Fruit fly (Drosophila melanogaster) whole organism, embryonic: ENCODE measurements around the gene CG31542.

ENCODE experiments used
- Asciz ChIP-seq: fragments of 200-800 bp; sonication (Bioruptor generic); optimal IDR thresholded peaks from 2 replicates; lab custom pipeline; 2017; ENCODE audit warnings: missing biosample characterization, mild to moderate bottlenecking, missing genetic modification characterization, missing genetic modification reagents
- CG10431 ChIP-seq: fragments of 200-800 bp; sonication (Bioruptor generic); optimal IDR thresholded peaks from 3 replicates; lab custom pipeline; 2018; ENCODE audit warnings: missing biosample characterization, mild to moderate bottlenecking, missing genetic modification characterization
- CG10979 ChIP-seq: fragments of 200-800 bp; sonication (Bioruptor generic); optimal IDR thresholded peaks from 2 replicates; lab custom pipeline; 2018; ENCODE audit warnings: missing biosample characterization, mild to moderate bottlenecking, missing genetic modification characterization, moderate library complexity
- CG1233 ChIP-seq: fragments of 200-800 bp; sonication (Bioruptor generic); optimal IDR thresholded peaks from 4 replicates; lab custom pipeline; 2018; ENCODE audit warnings: missing biosample characterization, mild to moderate bottlenecking, missing genetic modification characterization
- CG12769 ChIP-seq: fragments of 200-800 bp; sonication (Bioruptor generic); optimal IDR thresholded peaks from 2 replicates; lab custom pipeline; 2019; ENCODE audit warnings: missing biosample characterization, mild to moderate bottlenecking, missing genetic modification characterization, moderate library complexity
- CG14965 ChIP-seq: fragments of 200-800 bp; sonication (Bioruptor generic); optimal IDR thresholded peaks from 2 replicates; lab custom pipeline; 2016; ENCODE audit warnings: missing biosample characterization, missing genetic modification characterization, borderline replicate concordance
- CG17186 ChIP-seq: fragments of 200-800 bp; sonication (Bioruptor generic); optimal IDR thresholded peaks from 3 replicates; lab custom pipeline; 2017; ENCODE audit warnings: missing biosample characterization, missing genetic modification reagents, missing genetic modification characterization
- CG17612 ChIP-seq: fragments of 200-800 bp; sonication (Bioruptor generic); IDR thresholded peaks from 2 replicates; pipeline ENCODE4 v1.3.6; 2022; ENCODE audit warnings: missing biosample characterization, missing genetic modification characterization
- CG2678 ChIP-seq: fragments of 200-800 bp; sonication (Bioruptor generic); optimal IDR thresholded peaks from 3 replicates; lab custom pipeline; 2019; ENCODE audit warnings: missing biosample characterization, mild to moderate bottlenecking, missing genetic modification characterization, moderate library complexity
- CG2712 ChIP-seq: fragments of 200-800 bp; optimal IDR thresholded peaks from 3 replicates; lab custom pipeline; 2019; ENCODE audit warnings: missing biosample characterization, mild to moderate bottlenecking, missing genetic modification characterization, moderate library complexity
- CG3407 ChIP-seq: fragments of 200-800 bp; sonication (Bioruptor generic); optimal IDR thresholded peaks from 2 replicates; lab custom pipeline; 2018; ENCODE audit warnings: missing biosample characterization, mild to moderate bottlenecking, missing genetic modification characterization
- CG34376 ChIP-seq: fragments of 200-800 bp; sonication (Bioruptor generic); optimal IDR thresholded peaks from 2 replicates; lab custom pipeline; 2018; ENCODE audit warnings: missing biosample characterization, mild to moderate bottlenecking, missing genetic modification characterization
- CG4360 ChIP-seq: fragments of 200-800 bp; sonication (Bioruptor generic); IDR thresholded peaks from 2 replicates; pipeline ENCODE4 v1.3.6; 2022; ENCODE audit warnings: missing biosample characterization, missing genetic modification characterization
- CG4404 ChIP-seq: fragments of 200-800 bp; sonication (Bioruptor generic); IDR thresholded peaks from 2 replicates; pipeline ENCODE4 v1.3.6; 2022; ENCODE audit warnings: missing biosample characterization, missing genetic modification characterization
- CG4617 ChIP-seq: fragments of 200-800 bp; sonication (Bioruptor generic); optimal IDR thresholded peaks from 3 replicates; lab custom pipeline; 2016; ENCODE audit warnings: missing biosample characterization, missing genetic modification characterization, borderline replicate concordance
- CG7745 ChIP-seq: fragments of 200-800 bp; sonication (Bioruptor generic); optimal IDR thresholded peaks from 2 replicates; lab custom pipeline; 2018; ENCODE audit warnings: missing biosample characterization, mild to moderate bottlenecking, missing genetic modification characterization, moderate library complexity
- CG7963 ChIP-seq: fragments of 200-800 bp; sonication (Bioruptor generic); IDR thresholded peaks from 3 replicates; pipeline ENCODE4 v1.3.6; 2022; ENCODE audit warnings: missing biosample characterization, missing genetic modification characterization; ENCODE audit not compliant: partially characterized antibody
- CG9932 ChIP-seq: fragments of 200-800 bp; sonication (Bioruptor generic); IDR thresholded peaks from 2 replicates; pipeline ENCODE4 v1.3.6; 2022; ENCODE audit warnings: missing biosample characterization, missing genetic modification characterization
- CkIIα-i1 ChIP-seq: fragments of 200-800 bp; sonication (Bioruptor generic); IDR thresholded peaks from 2 replicates; pipeline ENCODE4 v1.3.6; 2022; ENCODE audit warnings: missing biosample characterization, missing genetic modification characterization
- Gug ChIP-seq: fragments of 200-800 bp; sonication (Bioruptor generic); IDR thresholded peaks from 4 replicates; pipeline ENCODE4 v1.3.6; 2022; ENCODE audit warnings: missing biosample characterization, missing genetic modification characterization
- H2.0 ChIP-seq: fragments of 200-800 bp; sonication (Bioruptor generic); IDR thresholded peaks from 2 replicates; pipeline ENCODE4 v1.3.6; 2022; ENCODE audit warnings: missing biosample characterization, missing genetic modification characterization
- HLH3B ChIP-seq: fragments of 200-800 bp; sonication (Bioruptor generic); IDR thresholded peaks from 2 replicates; pipeline ENCODE4 v1.3.6; 2022; ENCODE audit warnings: missing biosample characterization, missing genetic modification characterization
- HLH4C ChIP-seq: fragments of 200-800 bp; sonication (Bioruptor generic); IDR thresholded peaks from 3 replicates; pipeline ENCODE4 v1.3.6; 2022; ENCODE audit warnings: missing biosample characterization, missing genetic modification characterization; ENCODE audit not compliant: partially characterized antibody
- Sox100B ChIP-seq: fragments of 200-800 bp; sonication (Bioruptor generic); optimal IDR thresholded peaks from 3 replicates; lab custom pipeline; 2018; ENCODE audit warnings: missing biosample characterization, mild to moderate bottlenecking, missing genetic modification characterization
- Sox102F ChIP-seq: fragments of 200-800 bp; sonication (Bioruptor generic); optimal IDR thresholded peaks from 2 replicates; lab custom pipeline; 2018; ENCODE audit warnings: missing biosample characterization, mild to moderate bottlenecking, missing genetic modification characterization, moderate library complexity
- Ssrp ChIP-seq: fragments of 200-800 bp; sonication (Bioruptor generic); optimal IDR thresholded peaks from 2 replicates; lab custom pipeline; 2018; ENCODE audit warnings: missing biosample characterization, mild to moderate bottlenecking, missing genetic modification characterization, moderate library complexity
- aop ChIP-seq: fragments of 200-800 bp; sonication (Bioruptor generic); IDR thresholded peaks from 2 replicates; pipeline ENCODE4 v1.3.6; 2022; ENCODE audit warnings: missing biosample characterization, missing genetic modification characterization
- ap ChIP-seq: fragments of 200-800 bp; sonication (Bioruptor generic); IDR thresholded peaks from 2 replicates; pipeline ENCODE4 v1.3.6; 2022; ENCODE audit warnings: missing biosample characterization, missing genetic modification characterization
- bbx ChIP-seq: fragments of 200-800 bp; sonication (Bioruptor generic); IDR thresholded peaks from 2 replicates; pipeline ENCODE4 v1.3.6; 2022; ENCODE audit warnings: missing biosample characterization, missing genetic modification characterization; ENCODE audit not compliant: partially characterized antibody
- cad ChIP-seq: fragments of >200 bp; optimal IDR thresholded peaks from 2 replicates; lab custom pipeline; 2017; ENCODE audit warnings: missing biosample characterization, missing genetic modification characterization
- crol ChIP-seq: fragments of 200-800 bp; sonication (Bioruptor generic); IDR thresholded peaks from 2 replicates; pipeline ENCODE4 v1.3.6; 2022; ENCODE audit warnings: missing biosample characterization, missing genetic modification characterization
- hbn ChIP-seq: fragments of 200-800 bp; sonication (Bioruptor generic); IDR thresholded peaks from 2 replicates; pipeline ENCODE4 v1.3.6; 2022; ENCODE audit warnings: missing biosample characterization, missing genetic modification characterization; ENCODE audit not compliant: partially characterized antibody
- ind ChIP-seq: fragments of 200-800 bp; sonication (Bioruptor generic); optimal IDR thresholded peaks from 3 replicates; lab custom pipeline; 2016; ENCODE audit warnings: missing biosample characterization, missing genetic modification characterization
- kay ChIP-seq: fragments of 200-800 bp; sonication (Bioruptor generic); optimal IDR thresholded peaks from 2 replicates; lab custom pipeline; 2016; ENCODE audit warnings: missing biosample characterization, missing genetic modification characterization
- lbe ChIP-seq: fragments of 200-800 bp; sonication (Bioruptor generic); optimal IDR thresholded peaks from 2 replicates; lab custom pipeline; 2016; ENCODE audit warnings: missing biosample characterization, mild to moderate bottlenecking, missing genetic modification characterization
- lmd ChIP-seq: fragments of 200-800 bp; sonication (Bioruptor generic); IDR thresholded peaks from 2 replicates; pipeline ENCODE4 v1.3.6; 2022; ENCODE audit warnings: missing biosample characterization, missing genetic modification characterization
- nmo ChIP-seq: fragments of 200-800 bp; sonication (Bioruptor generic); optimal IDR thresholded peaks from 2 replicates; lab custom pipeline; 2018; ENCODE audit warnings: missing biosample characterization, mild to moderate bottlenecking, missing genetic modification characterization, moderate library complexity
- ro ChIP-seq: fragments of 200-800 bp; sonication (Bioruptor generic); IDR thresholded peaks from 2 replicates; pipeline ENCODE4 v1.3.6; 2022; ENCODE audit warnings: missing biosample characterization, missing genetic modification characterization
- sr ChIP-seq: fragments of 200-800 bp; sonication (Bioruptor generic); IDR thresholded peaks from 3 replicates; pipeline ENCODE4 v1.3.6; 2022; ENCODE audit warnings: missing biosample characterization, missing genetic modification characterization
- toy ChIP-seq: fragments of 200-800 bp; sonication (Bioruptor generic); IDR thresholded peaks from 2 replicates; pipeline ENCODE4 v1.3.6; 2022; ENCODE audit warnings: missing biosample characterization, missing genetic modification characterization
- ttk ChIP-seq: fragments of 200-800 bp; sonication (Bioruptor generic); IDR thresholded peaks from 2 replicates; pipeline ENCODE4 v2.1.2; 2022; ENCODE audit warnings: missing biosample characterization, missing genetic modification characterization

The CG31542 gene

dm6 chr3R:5393742-5394391, 24.5 kb downstream of the CG31542 start, which contains the start of gene CG1172 (continued):
- no peak for TF ChIP-seq CkIIα-i1 (GFP tag; lab: Robert Waterston, UW)
- TF ChIP-seq Sox102F (GFP tag; lab: Kevin White, UChicago) = no peak
- peak; percentile 69 for TF ChIP-seq HLH4C (GFP tag; lab: Robert Waterston, UW)
- no peak for TF ChIP-seq aop (GFP tag; lab: Robert Waterston, UW)
- TF ChIP-seq sr (GFP tag; lab: Robert Waterston, UW) = no peak
- TF ChIP-seq CG12769 (tag; lab: Kevin White, UChicago) = no peak
- no peak for TF ChIP-seq CG7745 (tag; lab: Kevin White, UChicago)
- TF ChIP-seq nmo = peak; percentile 49
- TF ChIP-seq CG1233 (GFP tag; lab: Kevin White, UChicago) = no peak
- no peak for TF ChIP-seq CG2678
- peak; percentile 27 for TF ChIP-seq CG10431 (GFP tag; lab: Kevin White, UChicago)
- no peak for TF ChIP-seq H2.0
- TF ChIP-seq cad (GFP tag; lab: Kevin White, UChicago) = no peak
- peak; percentile 50; the same call in 1 of the 3 replicates for TF ChIP-seq CG7963 (GFP tag; lab: Robert Waterston, UW)
- TF ChIP-seq CG34376 (GFP tag; lab: Kevin White, UChicago) = peak; percentile 19
- no peak for TF ChIP-seq ind
- TF ChIP-seq kay (GFP tag; lab: Kevin White, UChicago) = no peak
- TF ChIP-seq hbn (GFP tag; lab: Robert Waterston, UW) = peak; percentile 79
- peak; percentile 1 for TF ChIP-seq CG17186 (GFP tag; lab: Kevin White, UChicago)
- no peak for TF ChIP-seq ap (GFP tag; lab: Robert Waterston, UW)
- peak; percentile 10 for TF ChIP-seq CG10979 (tag; lab: Kevin White, UChicago)
- peak; percentile 86 for TF ChIP-seq CG4617
- no peak for TF ChIP-seq Asciz (GFP tag; lab: Kevin White, UChicago)
- TF ChIP-seq CG4360 (GFP tag; lab: Robert Waterston, UW) = no peak
- peak; percentile 73 for TF ChIP-seq bbx (GFP tag; lab: Robert Waterston, UW)
- TF ChIP-seq Gug (GFP tag; lab: Robert Waterston, UW) = no peak
- no peak for TF ChIP-seq lmd (GFP tag; lab: Robert Waterston, UW)
- TF ChIP-seq CG3407 (GFP tag; lab: Kevin White, UChicago) = no peak
- no peak for TF ChIP-seq CG14965 (GFP tag; lab: Kevin White, UChicago)
- TF ChIP-seq Ssrp (tag; lab: Kevin White, UChicago) = no peak
- TF ChIP-seq CG2712 (tag; lab: Kevin White, UChicago) = no peak
- TF ChIP-seq crol = no peak
- TF ChIP-seq CG4404 (GFP tag; lab: Robert Waterston, UW) = no peak
- no peak for TF ChIP-seq ro (GFP tag; lab: Robert Waterston, UW)
- TF ChIP-seq CG17612 (GFP tag; lab: Robert Waterston, UW) = no peak
- no peak for TF ChIP-seq HLH3B (GFP tag; lab: Robert Waterston, UW)
- TF ChIP-seq toy (GFP tag; lab: Robert Waterston, UW) = no peak
- no peak for TF ChIP-seq CG9932 (GFP tag; lab: Robert Waterston, UW)
- TF ChIP-seq ttk (GFP tag; lab: Robert Waterston, UW) = no peak
- TF ChIP-seq Sox100B (GFP tag; lab: Kevin White, UChicago) = no peak
- peak; percentile 17 for TF ChIP-seq lbe (GFP tag; lab: Kevin White, UChicago)
